Worm (Caenorhabditis elegans): Measurements from ENCODE around the gene B0244.5.

The B0244.5 gene

DNA sequence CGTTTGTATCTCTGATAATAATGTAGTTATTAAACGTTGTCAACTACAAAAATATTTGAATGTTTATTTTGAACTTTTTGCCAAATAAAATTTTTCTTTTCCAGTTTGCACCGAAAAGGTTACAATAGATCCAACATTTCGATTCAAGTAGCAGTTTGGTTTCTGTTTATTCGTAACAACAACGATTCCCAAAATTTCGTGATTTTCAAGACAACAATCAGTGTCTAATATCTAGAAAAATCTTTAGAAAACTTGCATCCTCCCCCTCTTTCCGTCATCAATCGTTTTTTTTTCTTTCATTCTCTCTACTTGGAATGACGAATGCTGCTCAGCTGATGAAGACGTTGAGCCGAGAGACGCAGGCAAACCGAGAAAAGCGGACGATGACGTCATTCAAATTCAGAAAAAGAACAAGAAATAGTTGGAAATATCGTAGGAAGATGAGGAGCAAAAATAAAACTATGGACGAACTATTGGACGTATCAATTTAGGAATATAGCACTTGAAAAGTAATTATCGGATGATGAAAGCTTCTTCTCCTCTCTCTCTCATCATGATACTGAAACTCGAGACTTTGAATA is 13.9 kb downstream of the B0244.5 start (continued):
- no peak for TF ChIP-seq fkh-4 (tag; optimal IDR thresholded peaks at IDR 0.05; ENCODE audit: borderline replicate concordance)
- no peak for TF ChIP-seq hlh-17 (GFP tag; optimal IDR thresholded peaks at IDR 0.05; ENCODE audit: borderline replicate concordance)
- TF ChIP-seq mab-9 (GFP tag; IDR thresholded peaks at IDR 0.05): peak; percentile 50; the same call in 1 of the 2 replicates
- TF ChIP-seq lin-35 (GFP tag; optimal IDR thresholded peaks at IDR 0.05): peak in 1 of 2 experiments; percentile 35
- TF ChIP-seq elt-2 (tag; optimal IDR thresholded peaks at IDR 0.05): no peak
- TF ChIP-seq efl-3 (GFP tag; optimal IDR thresholded peaks at IDR 0.05): no peak
- no peak for TF ChIP-seq pqm-1 (tag; optimal IDR thresholded peaks at IDR 0.05)
- TF ChIP-seq fos-1 (tag; optimal IDR thresholded peaks at IDR 0.05): peak; percentile 57
- TF ChIP-seq nhr-20 (tag; optimal IDR thresholded peaks at IDR 0.05): peak; percentile 37
- no peak for TF ChIP-seq ets-5 (GFP tag; IDR thresholded peaks at IDR 0.05)
- no peak for TF ChIP-seq sup-37 (GFP tag; optimal IDR thresholded peaks at IDR 0.05)
- peak; percentile 25; the same call in 1 of the 2 replicates for TF ChIP-seq nhr-19 (GFP tag; conservative IDR thresholded peaks at IDR 0.05)
- no peak for TF ChIP-seq lin-15B (tag; optimal IDR thresholded peaks at IDR 0.05)
- TF ChIP-seq egl-27 (tag; optimal IDR thresholded peaks at IDR 0.05): peak in 1 of 2 experiments; percentile 37
- no peak for TF ChIP-seq mdl-1 (tag; optimal IDR thresholded peaks at IDR 0.05)
- no peak for TF ChIP-seq ces-1 (GFP tag; optimal IDR thresholded peaks at IDR 0.05)
- TF ChIP-seq sptf-1 (tag; optimal IDR thresholded peaks at IDR 0.05): no peak
- TF ChIP-seq snpc-4 (tag; optimal IDR thresholded peaks at IDR 0.05): no peak
- TF ChIP-seq C04F5.9 (tag; optimal IDR thresholded peaks at IDR 0.05): no peak
- no peak for TF ChIP-seq aly-2 (tag; optimal IDR thresholded peaks at IDR 0.05)
- no peak for TF ChIP-seq vab-15 (tag; optimal IDR thresholded peaks at IDR 0.05)
- TF ChIP-seq nhr-85 (tag): no peak
- TF ChIP-seq dsc-1 (tag; optimal IDR thresholded peaks at IDR 0.05): peak; percentile 74
- TF ChIP-seq C34B4.2 (tag; optimal IDR thresholded peaks at IDR 0.05): no peak
- TF ChIP-seq nhr-84 (tag; optimal IDR thresholded peaks at IDR 0.05): no peak
- TF ChIP-seq lin-39 (tag; optimal IDR thresholded peaks at IDR 0.05): no peak
- peak; percentile 94 for TF ChIP-seq lin-14 (GFP tag; optimal IDR thresholded peaks at IDR 0.05)
- no peak for TF ChIP-seq zag-1 (tag; optimal IDR thresholded peaks at IDR 0.05)
- TF ChIP-seq grh-1 (GFP tag; IDR thresholded peaks at IDR 0.05): no peak
- no peak for TF ChIP-seq elt-3 (tag; optimal IDR thresholded peaks at IDR 0.05)
- TF ChIP-seq unc-86 (tag; optimal IDR thresholded peaks at IDR 0.05): peak; percentile 81
- TF ChIP-seq nhr-90 (tag; optimal IDR thresholded peaks at IDR 0.05; ENCODE audit: poor library complexity): no peak
- peak; percentile 91 for TF ChIP-seq nhr-71 (tag; optimal IDR thresholded peaks at IDR 0.05)
- TF ChIP-seq pag-3 (tag; optimal IDR thresholded peaks at IDR 0.05; ENCODE audit: borderline replicate concordance, insufficient read depth): no peak
- peak; percentile 52 for TF ChIP-seq irx-1 (tag; optimal IDR thresholded peaks at IDR 0.05)
- peak; percentile 78 for TF ChIP-seq egl-13 (tag; optimal IDR thresholded peaks at IDR 0.05)
- TF ChIP-seq nhr-11 (tag; optimal IDR thresholded peaks at IDR 0.05): peak; percentile 40
- TF ChIP-seq C16A3.4 (tag; optimal IDR thresholded peaks at IDR 0.05): peak; percentile 10
- peak; percentile 24 to 43 (median 24) for TF ChIP-seq ceh-82 (tag; optimal IDR thresholded peaks at IDR 0.05)

DNA sequence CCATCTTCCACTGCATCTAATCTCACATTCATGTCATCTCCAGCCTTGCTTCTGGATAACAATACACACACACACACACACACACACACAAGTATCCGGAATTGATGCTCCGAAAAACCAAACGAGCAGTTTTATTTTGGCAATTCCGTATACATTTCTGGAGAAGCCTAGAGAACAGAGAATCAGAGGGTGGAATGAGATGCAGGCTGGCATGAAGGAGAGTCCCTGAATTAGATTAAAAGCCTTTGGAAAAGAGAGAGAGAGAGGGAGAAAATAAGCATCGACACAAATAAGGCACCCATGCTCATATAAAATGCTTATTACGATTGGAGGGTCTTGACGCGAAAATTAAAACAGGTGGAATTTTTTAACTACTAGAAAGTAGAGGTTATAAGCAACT is 16.0 kb downstream of the B0244.5 start:
- TF ChIP-seq jun-1 (tag; optimal IDR thresholded peaks at IDR 0.05): no peak
- TF ChIP-seq lin-14 (GFP tag; optimal IDR thresholded peaks at IDR 0.05): peak; percentile 60

DNA sequence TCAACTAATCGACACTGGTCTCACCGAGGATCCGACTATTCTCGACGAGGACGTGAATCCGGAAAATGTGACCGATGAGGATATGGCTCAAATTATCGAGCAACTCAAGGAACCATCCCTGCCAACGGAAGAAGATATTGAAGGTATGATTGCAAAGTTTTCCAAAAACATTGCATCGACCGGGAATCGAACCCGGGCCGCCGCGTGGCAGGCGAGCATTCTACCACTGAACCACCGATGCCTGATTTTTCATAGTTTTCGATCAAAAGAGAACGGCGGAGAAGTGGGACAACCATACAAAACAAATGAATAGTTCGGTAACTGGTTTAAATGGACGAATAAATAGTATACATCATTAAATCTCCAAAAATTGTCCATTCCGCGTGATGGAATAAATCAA is 17.2 kb downstream of the B0244.5 start:
- no peak for TF ChIP-seq ets-5 (GFP tag; IDR thresholded peaks at IDR 0.05)
- no peak for TF ChIP-seq snu-23 (GFP tag; optimal IDR thresholded peaks at IDR 0.05)
- no peak for TF ChIP-seq aha-1 (tag; optimal IDR thresholded peaks at IDR 0.05)
- no peak for TF ChIP-seq nhr-12 (tag; optimal IDR thresholded peaks at IDR 0.05)
- no peak for TF ChIP-seq mab-9 (GFP tag; IDR thresholded peaks at IDR 0.05)
- TF ChIP-seq ztf-4 (tag; optimal IDR thresholded peaks at IDR 0.05): no peak
- TF ChIP-seq lir-3 (tag; optimal IDR thresholded peaks at IDR 0.05; ENCODE audit: poor library complexity): no peak
- no peak for TF ChIP-seq zag-1 (tag; optimal IDR thresholded peaks at IDR 0.05)
- TF ChIP-seq sox-4 (tag; optimal IDR thresholded peaks at IDR 0.05): no peak
- TF ChIP-seq egl-27 (tag; optimal IDR thresholded peaks at IDR 0.05): no peak
- TF ChIP-seq lin-13 (GFP tag; optimal IDR thresholded peaks at IDR 0.05): no peak
- no peak for TF ChIP-seq efl-3 (GFP tag; optimal IDR thresholded peaks at IDR 0.05)
- TF ChIP-seq nhr-77 (tag; optimal IDR thresholded peaks at IDR 0.05): no peak
- TF ChIP-seq nhr-71 (tag; optimal IDR thresholded peaks at IDR 0.05): no peak
- no peak for TF ChIP-seq unc-62 (GFP tag; optimal IDR thresholded peaks at IDR 0.05)
